Worm (Caenorhabditis elegans) whole organism, L2 larva: ENCODE results near the gene Y69A2AR.24.

Experiments
- Y55F3AM.14 ChIP-seq: fragments of 200-800 bp; sonication (Bioruptor generic); optimal IDR thresholded peaks from 2 replicates; lab custom pipeline; 2018; ENCODE audit warnings: mild to moderate bottlenecking, missing genetic modification characterization, missing compliant biosample characterization
- egl-27 ChIP-seq: sonication (generic microtip); optimal IDR thresholded peaks from 3 replicates; lab custom pipeline; 2017; ENCODE audit warnings: missing biosample characterization, missing genetic modification reagents, missing genetic modification characterization
- lin-39 ChIP-seq: fragments of 150-350 bp; optimal IDR thresholded peaks from 2 replicates; lab custom pipeline; 2014; ENCODE audit warnings: missing biosample characterization, missing genetic modification reagents, missing genetic modification characterization
- lsy-2 ChIP-seq, 2 experiments: fragments of 150-350 bp in 1 of 2; sonication (generic microtip) in 1 of 2; optimal IDR thresholded peaks; 2 replicates each; lab custom pipeline; 2014 to 2017; ENCODE audit warnings: missing biosample characterization in 2 of 2, missing genetic modification characterization in 2 of 2
- nhr-12 ChIP-seq: fragments of 150-350 bp; optimal IDR thresholded peaks from 2 replicates; lab custom pipeline; 2014; ENCODE audit warnings: missing biosample characterization, missing genetic modification characterization
- nhr-25 ChIP-seq: fragments of 150-350 bp; sonication (generic microtip); optimal IDR thresholded peaks from 3 replicates; lab custom pipeline; 2014; ENCODE audit warnings: missing biosample characterization, missing genetic modification characterization
- nhr-77 ChIP-seq: fragments of 150-350 bp; optimal IDR thresholded peaks from 2 replicates; lab custom pipeline; 2014; ENCODE audit warnings: missing biosample characterization, missing genetic modification characterization
- sem-4 ChIP-seq: fragments of 150-350 bp; optimal IDR thresholded peaks from 2 replicates; lab custom pipeline; 2014; ENCODE audit warnings: missing biosample characterization, missing genetic modification reagents, missing genetic modification characterization
- snpc-4 ChIP-seq: fragments of 150-350 bp; optimal IDR thresholded peaks from 2 replicates; lab custom pipeline; 2014; ENCODE audit warnings: missing biosample characterization, missing genetic modification characterization
- unc-39 ChIP-seq: fragments of 150-350 bp; optimal IDR thresholded peaks from 2 replicates; lab custom pipeline; 2014; ENCODE audit warnings: missing biosample characterization, missing genetic modification characterization
- unc-62 ChIP-seq: fragments of 150-350 bp; optimal IDR thresholded peaks from 2 replicates; lab custom pipeline; 2014; ENCODE audit warnings: missing biosample characterization, missing genetic modification reagents, missing genetic modification characterization
- zag-1 ChIP-seq: fragments of 150-350 bp; optimal IDR thresholded peaks from 2 replicates; lab custom pipeline; 2014; ENCODE audit warnings: missing biosample characterization, missing genetic modification characterization
- ztf-1 ChIP-seq: fragments of 200-800 bp; sonication (Bioruptor generic); conservative IDR thresholded peaks from 2 replicates; pipeline ENCODE4 v1.3.6; 2022; ENCODE audit warnings: missing genetic modification characterization, missing compliant biosample characterization

DNA sequence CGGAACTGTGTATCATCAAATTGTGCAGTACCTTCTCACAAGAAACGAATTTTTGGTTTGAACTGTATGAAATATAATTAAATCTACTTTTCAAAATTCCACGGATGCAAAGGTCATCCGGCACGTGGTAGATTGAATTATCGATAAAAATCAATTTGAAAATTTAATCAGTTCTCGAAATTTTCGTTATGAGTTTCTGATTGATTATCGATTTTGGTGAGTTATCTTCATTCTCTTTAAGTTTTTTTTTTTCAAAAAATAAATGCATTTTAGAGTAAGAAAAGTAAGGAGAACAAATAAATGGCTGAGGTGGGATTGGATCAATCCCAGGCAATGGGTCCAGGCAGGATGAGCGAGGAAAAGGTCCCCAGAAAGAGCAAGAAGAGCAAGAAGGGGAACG is 33.5 kb upstream of the Y69A2AR.24 start, which contains the start of gene Y69A2AR.47:
- TF ChIP-seq snpc-4 (tag; lab: Kevin White, UChicago) (no peak), lin-39 (no peak), nhr-25 (no peak), sem-4 (no peak), zag-1 (tag; lab: Kevin White, UChicago) (no peak), Y55F3AM.14 (GFP tag; lab: Kevin White, UChicago) (no peak), nhr-77 (tag; lab: Kevin White, UChicago) (no peak), unc-39 (no peak), unc-62 (GFP tag; lab: Kevin White, UChicago) (no peak), egl-27 (no peak), nhr-12 (tag; lab: Kevin White, UChicago) (no peak), ztf-1 (no peak), lsy-2 (tag; optimal IDR thresholded peaks at IDR 0.05; lab: Kevin White, UChicago) (no peak)
